Worm (Caenorhabditis elegans): Measurements from ENCODE around the gene hrpf-2.

hrpf-2 gene

ce11 chrIV:6337353-6337752 is 39.0 kb downstream of the hrpf-2 start, which contains the start of gene ipla-6:
Gene ipla-6 (plus strand): TSS chrIV:6337653.
- TF ChIP-seq tbx-7 (tag; optimal IDR thresholded peaks at IDR 0.05) (no peak), ztf-16 (tag; optimal IDR thresholded peaks at IDR 0.05) (no peak), K02D7.2 (tag; optimal IDR thresholded peaks at IDR 0.05) (no peak), mec-3 (tag; optimal IDR thresholded peaks at IDR 0.05; ENCODE audit: borderline replicate concordance) (no peak), pax-1 (tag; optimal IDR thresholded peaks at IDR 0.05) (no peak)

- peak; percentile 47 for TF ChIP-seq ceh-30 (tag; optimal IDR thresholded peaks at IDR 0.05)
- peak; percentile 68 for TF ChIP-seq ref-2 (tag; optimal IDR thresholded peaks at IDR 0.05)
- no peak for TF ChIP-seq hlh-6 (tag; optimal IDR thresholded peaks at IDR 0.05)
- TF ChIP-seq ceh-31 (tag; optimal IDR thresholded peaks at IDR 0.05): peak; percentile 56
- peak; percentile 38 for TF ChIP-seq pros-1 (tag; optimal IDR thresholded peaks at IDR 0.05)
- peak; percentile 18 for TF ChIP-seq unc-42 (tag; optimal IDR thresholded peaks at IDR 0.05)
- TF ChIP-seq ceh-14 (tag; optimal IDR thresholded peaks at IDR 0.05): no peak
- no peak for TF ChIP-seq sdc-2 (tag; optimal IDR thresholded peaks at IDR 0.05)
- TF ChIP-seq rnt-1 (tag; optimal IDR thresholded peaks at IDR 0.05): peak; percentile 66
- TF ChIP-seq nfya-1 (tag; optimal IDR thresholded peaks at IDR 0.05): peak; percentile 82
- peak; percentile 51 for TF ChIP-seq tbx-2 (tag; optimal IDR thresholded peaks at IDR 0.05)
- TF ChIP-seq ceh-22 (tag; optimal IDR thresholded peaks at IDR 0.05): no peak
- no peak for TF ChIP-seq unc-3 (GFP tag; conservative IDR thresholded peaks at IDR 0.05)
- no peak for TF ChIP-seq unc-3 (tag; optimal IDR thresholded peaks at IDR 0.05)
- no peak for TF ChIP-seq pha-4 (tag; optimal IDR thresholded peaks at IDR 0.05)
- TF ChIP-seq hlh-30 (tag; optimal IDR thresholded peaks at IDR 0.05; ENCODE audit: insufficient read depth): peak; percentile 96
- peak; percentile 91 for TF ChIP-seq unc-55 (GFP tag; optimal IDR thresholded peaks at IDR 0.05)
- no peak for TF ChIP-seq F13H6.1 (tag; optimal IDR thresholded peaks at IDR 0.05)
- peak; percentile 89 for TF ChIP-seq ceh-18 (tag; optimal IDR thresholded peaks at IDR 0.05)
- no peak for TF ChIP-seq zip-5 (tag; optimal IDR thresholded peaks at IDR 0.05)
- no peak for TF ChIP-seq C38D4.7 (GFP tag; optimal IDR thresholded peaks at IDR 0.05)
- TF ChIP-seq dve-1 (tag; optimal IDR thresholded peaks at IDR 0.05): peak; percentile 25
- TF ChIP-seq hlh-8 (tag; optimal IDR thresholded peaks at IDR 0.05): peak; percentile 7
- no peak for TF ChIP-seq ztf-16 (tag; optimal IDR thresholded peaks at IDR 0.05)
Measured at ce11 chrIV:6336748-6337147, 39.6 kb downstream of the hrpf-2 start.

ce11 chrIV:6335908-6336307 is 40.4 kb downstream of the hrpf-2 start, which contains the start of gene mif-4:
Gene mif-4 (minus strand): TSS chrIV:6335994.
- TF ChIP-seq dve-1 (tag; optimal IDR thresholded peaks at IDR 0.05): no peak
- no peak for TF ChIP-seq hlh-6 (tag; optimal IDR thresholded peaks at IDR 0.05)
- no peak for TF ChIP-seq fkh-6 (tag; optimal IDR thresholded peaks at IDR 0.05)
- TF ChIP-seq nhr-11 (tag; optimal IDR thresholded peaks at IDR 0.05): no peak
- no peak for TF ChIP-seq ceh-14 (tag; optimal IDR thresholded peaks at IDR 0.05)
- TF ChIP-seq pag-3 (tag; optimal IDR thresholded peaks at IDR 0.05; ENCODE audit: borderline replicate concordance): no peak
- TF ChIP-seq K09A11.1 (tag; optimal IDR thresholded peaks at IDR 0.05; ENCODE audit: insufficient read depth): no peak
- TF ChIP-seq ttx-3 (tag; optimal IDR thresholded peaks at IDR 0.05): no peak
- no peak for TF ChIP-seq nhr-232 (tag; optimal IDR thresholded peaks at IDR 0.05)
- no peak for TF ChIP-seq sdc-2 (tag; optimal IDR thresholded peaks at IDR 0.05)
- TF ChIP-seq ceh-31 (tag; optimal IDR thresholded peaks at IDR 0.05): no peak
- TF ChIP-seq pha-2 (tag; optimal IDR thresholded peaks at IDR 0.05): no peak
- TF ChIP-seq ref-2 (tag; optimal IDR thresholded peaks at IDR 0.05): no peak
- no peak for TF ChIP-seq unc-55 (GFP tag; optimal IDR thresholded peaks at IDR 0.05)
- TF ChIP-seq T23F11.4 (GFP tag; optimal IDR thresholded peaks at IDR 0.05): no peak

- no peak for TF ChIP-seq ceh-6 (GFP tag; optimal IDR thresholded peaks at IDR 0.05)
- no peak for TF ChIP-seq hlh-15 (tag; optimal IDR thresholded peaks at IDR 0.05)
- no peak for TF ChIP-seq elt-4 (tag; optimal IDR thresholded peaks at IDR 0.05)
- no peak for TF ChIP-seq ceh-18 (tag; optimal IDR thresholded peaks at IDR 0.05)
- no peak for TF ChIP-seq ceh-22 (tag; optimal IDR thresholded peaks at IDR 0.05)
- TF ChIP-seq C38D4.7 (GFP tag; optimal IDR thresholded peaks at IDR 0.05): no peak
- no peak for TF ChIP-seq hlh-8 (tag; optimal IDR thresholded peaks at IDR 0.05)
- TF ChIP-seq ama-1 (optimal IDR thresholded peaks at IDR 0.05): no peak
Measured at ce11 chrIV:6333915-6334314, 42.4 kb downstream of the hrpf-2 start, which contains the start of gene blos-2. Gene blos-2 (plus strand): TSS chrIV:6334215.
